Worm (Caenorhabditis elegans) whole organism, L1 larva: ENCODE measurements around the gene zhit-1.

Source experiments
- Y116A8C.19 ChIP-seq: sonication (generic microtip); optimal IDR thresholded peaks from 2 replicates; lab custom pipeline; 2016; ENCODE audit warnings: missing compliant biosample characterization, missing genetic modification characterization, borderline replicate concordance
- blmp-1 ChIP-seq: fragments of 150-350 bp; optimal IDR thresholded peaks from 2 replicates; lab custom pipeline; 2014; ENCODE audit warnings: missing biosample characterization, missing genetic modification characterization
- dpl-1 ChIP-seq, 3 experiments: fragments of 150-350 bp in 2 of 3; sonication (generic microtip) in 1 of 3; optimal IDR thresholded peaks; 2 replicates each; lab custom pipeline; 2014 to 2017; ENCODE audit warnings: missing biosample characterization in 3 of 3, missing genetic modification characterization in 3 of 3, missing genetic modification reagents in 3 of 3
- egl-27 ChIP-seq, 2 experiments: fragments of 150-350 bp in 1 of 2; sonication (generic microtip); optimal IDR thresholded peaks; 3 replicates each; lab custom pipeline; 2017 to 2018; ENCODE audit warnings: missing biosample characterization in 2 of 2, missing genetic modification characterization in 2 of 2, missing genetic modification reagents in 2 of 2
- isw-1 ChIP-seq: fragments of 200-800 bp; sonication (Bioruptor generic); IDR thresholded peaks from 2 replicates; pipeline ENCODE4 v1.3.6; 2022; ENCODE audit warnings: missing genetic modification characterization, missing compliant biosample characterization
- nhr-237 ChIP-seq: fragments of 150-350 bp; optimal IDR thresholded peaks from 2 replicates; lab custom pipeline; 2014; ENCODE audit warnings: missing biosample characterization, missing genetic modification characterization
- nhr-90 ChIP-seq: sonication (generic microtip); optimal IDR thresholded peaks from 2 replicates; lab custom pipeline; 2016; ENCODE audit warnings: mild to moderate bottlenecking, missing genetic modification characterization, missing compliant biosample characterization; ENCODE audit not compliant: poor library complexity
- snpc-4 ChIP-seq: fragments of 150-350 bp; optimal IDR thresholded peaks from 2 replicates; lab custom pipeline; 2014; ENCODE audit warnings: missing biosample characterization, missing genetic modification characterization
- unc-62 ChIP-seq: fragments of 150-350 bp; optimal IDR thresholded peaks from 2 replicates; lab custom pipeline; 2014; ENCODE audit warnings: missing biosample characterization, missing genetic modification reagents, missing genetic modification characterization
- xbp-1 ChIP-seq: sonication (generic microtip); optimal IDR thresholded peaks from 2 replicates; lab custom pipeline; 2016; ENCODE audit warnings: missing genetic modification characterization, missing compliant biosample characterization
- ztf-11 ChIP-seq, 2 experiments: sonication (generic microtip); optimal IDR thresholded peaks; 2 replicates each; lab custom pipeline; 2016 to 2017; ENCODE audit warnings: missing genetic modification characterization in 2 of 2, missing biosample characterization in 1 of 2, missing compliant biosample characterization in 1 of 2

- TF ChIP-seq nhr-237 (no peak), Y116A8C.19 (tag; lab: Kevin White, UChicago) (no peak), xbp-1 (no peak), snpc-4 (tag; lab: Kevin White, UChicago) (no peak), dpl-1 (GFP tag; optimal IDR thresholded peaks at IDR 0.05; lab: Kevin White, UChicago) (no peak), ztf-11 (tag; optimal IDR thresholded peaks at IDR 0.05; lab: Kevin White, UChicago) (no peak), isw-1 (no peak), egl-27 (tag; optimal IDR thresholded peaks at IDR 0.05; lab: Kevin White, UChicago) (no peak), nhr-90 (tag; lab: Kevin White, UChicago) (peak; percentile 21), unc-62 (GFP tag; lab: Kevin White, UChicago) (no peak), blmp-1 (no peak)
Observed at ce11 chrV:5559882-5560281, 36.5 kb downstream of the zhit-1 start.
